Worm (Caenorhabditis elegans) whole organism, L1 larva: Measurements from ENCODE around the gene Y38F1A.8.

Source experiments
- nhr-11 ChIP-seq: fragments of 150-350 bp; optimal IDR thresholded peaks from 2 replicates; lab custom pipeline; 2014; ENCODE audit warnings: missing biosample characterization, missing genetic modification characterization
- nhr-237 ChIP-seq: fragments of 150-350 bp; optimal IDR thresholded peaks from 2 replicates; lab custom pipeline; 2014; ENCODE audit warnings: missing biosample characterization, missing genetic modification characterization

DNA sequence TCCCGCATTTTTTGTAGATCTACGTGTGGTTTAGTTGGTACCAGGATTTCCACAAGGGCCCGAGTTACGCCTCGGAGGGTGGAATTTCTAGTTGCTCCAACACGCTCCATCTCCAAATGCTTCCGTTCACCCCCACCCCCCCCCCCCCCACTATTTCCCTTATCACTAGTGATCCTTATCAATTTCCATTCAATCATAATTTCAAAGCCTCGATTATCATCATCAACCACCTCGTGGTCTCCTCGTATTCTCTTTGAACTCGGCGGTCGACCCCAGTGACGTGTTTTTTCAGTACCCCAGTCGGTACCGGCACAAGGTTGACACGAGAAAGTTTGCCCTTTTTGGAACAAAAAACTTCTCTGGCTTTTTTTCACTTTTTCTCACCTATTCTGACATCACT lies 17.8 kb downstream of the Y38F1A.8 start:
- TF ChIP-seq nhr-237 (tag; lab: Kevin White, UChicago), result no peak
- no peak for TF ChIP-seq nhr-11 (tag; lab: Kevin White, UChicago)
